Worm (Caenorhabditis elegans) whole organism, midembryonic: ENCODE data around the gene C56C10.7.

Experiments
- T22C8.4 ChIP-seq: fragments of 200-800 bp; sonication (Bioruptor generic); IDR thresholded peaks from 2 replicates; pipeline ENCODE4 v1.3.6; 2022; ENCODE audit warnings: missing genetic modification characterization, missing compliant biosample characterization
- cog-1 ChIP-seq: sonication (generic microtip); optimal IDR thresholded peaks from 2 replicates; lab custom pipeline; 2016; ENCODE audit warnings: missing genetic modification characterization, missing compliant biosample characterization
- flt-1 ChIP-seq: fragments of 200-800 bp; sonication (Bioruptor generic); IDR thresholded peaks from 2 replicates; pipeline ENCODE4 v1.3.6; 2022; ENCODE audit warnings: missing genetic modification characterization, missing compliant biosample characterization
- klf-2 ChIP-seq: fragments of 200-800 bp; sonication (Bioruptor generic); conservative IDR thresholded peaks from 2 replicates; pipeline ENCODE4 v1.3.6; 2022; ENCODE audit warnings: missing genetic modification reagents, missing genetic modification characterization, missing compliant biosample characterization
- med-1 ChIP-seq: sonication (generic microtip); optimal IDR thresholded peaks from 2 replicates; lab custom pipeline; 2017; ENCODE audit warnings: missing genetic modification characterization, mild to moderate bottlenecking, missing compliant biosample characterization, antibody characterized with exemption, missing genetic modification reagents; ENCODE audit not compliant: insufficient read depth
- ref-1 ChIP-seq: fragments of 200-800 bp; sonication (Bioruptor generic); conservative IDR thresholded peaks from 2 replicates; pipeline ENCODE4 v1.3.6; 2022; ENCODE audit warnings: missing genetic modification reagents, missing genetic modification characterization, missing compliant biosample characterization
- tab-1 ChIP-seq: fragments of 200-800 bp; sonication (Bioruptor generic); IDR thresholded peaks from 2 replicates; pipeline ENCODE4 v1.3.6; 2022; ENCODE audit warnings: missing genetic modification characterization, missing compliant biosample characterization
- ztf-23 ChIP-seq: fragments of 200-800 bp; sonication (Bioruptor generic); IDR thresholded peaks from 2 replicates; pipeline ENCODE4 v1.3.6; 2022; ENCODE audit warnings: missing genetic modification reagents, missing genetic modification characterization, missing compliant biosample characterization
- ztf-29 ChIP-seq: fragments of 200-800 bp; sonication (Bioruptor generic); IDR thresholded peaks from 2 replicates; pipeline ENCODE4 v1.3.6; 2022; ENCODE audit warnings: missing genetic modification reagents, missing genetic modification characterization, missing compliant biosample characterization

DNA sequence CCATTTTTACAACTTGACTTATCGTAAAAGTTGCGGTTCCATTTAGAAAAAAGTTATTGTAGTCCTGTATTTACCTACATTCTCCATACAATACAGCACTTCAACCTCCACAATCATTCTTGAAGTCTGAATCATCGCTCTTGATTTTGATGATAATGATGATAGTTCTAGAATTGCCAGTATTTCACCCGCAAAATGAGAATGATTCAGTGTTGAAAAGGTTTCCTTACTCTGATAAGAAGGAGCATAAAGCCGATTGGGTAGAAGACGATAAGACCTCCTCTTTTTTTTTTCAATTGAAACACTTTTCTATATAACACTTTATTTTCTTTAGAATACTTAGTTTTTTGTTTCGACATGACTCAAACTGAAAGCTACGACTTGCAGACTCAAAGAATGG, 43.4 kb upstream of the C56C10.7 start, which contains the start of gene T19D12.4:
- TF ChIP-seq flt-1 (GFP tag; lab: Robert Waterston, UW), result no peak
- TF ChIP-seq med-1 (GFP tag; lab: Kevin White, UChicago), result no peak
- TF ChIP-seq klf-2, result no peak
- no peak for TF ChIP-seq tab-1 (GFP tag; lab: Robert Waterston, UW)
- TF ChIP-seq T22C8.4 (GFP tag; lab: Robert Waterston, UW), result no peak
- TF ChIP-seq ztf-29 (GFP tag; lab: Robert Waterston, UW), result no peak
- no peak for TF ChIP-seq ref-1 (GFP tag; lab: Robert Waterston, UW)
- TF ChIP-seq ztf-23 (GFP tag; lab: Robert Waterston, UW), result no peak
- TF ChIP-seq cog-1 (tag; lab: Kevin White, UChicago), result no peak
